Fruit fly (Drosophila melanogaster) whole organism, embryonic: Measurements from ENCODE around the gene CatB.

ENCODE experiments used
- Abd-B ChIP-seq: fragments of 200-800 bp; sonication (Bioruptor generic); optimal IDR thresholded peaks from 2 replicates; lab custom pipeline; 2018; ENCODE audit warnings: missing biosample characterization, mild to moderate bottlenecking, missing genetic modification characterization, moderate library complexity
- Ada2b ChIP-seq: fragments of 200-800 bp; sonication (Bioruptor generic); IDR thresholded peaks from 2 replicates; pipeline ENCODE4 v1.3.6; 2022; ENCODE audit warnings: missing biosample characterization, missing genetic modification characterization
- BtbVII ChIP-seq: fragments of 200-800 bp; sonication (Bioruptor generic); optimal IDR thresholded peaks from 3 replicates; lab custom pipeline; 2017; ENCODE audit warnings: missing biosample characterization, mild to moderate bottlenecking, missing genetic modification characterization
- CG11085 ChIP-seq: fragments of 200-800 bp; sonication (Bioruptor generic); IDR thresholded peaks from 2 replicates; pipeline ENCODE4 v1.3.6; 2022; ENCODE audit warnings: missing biosample characterization, missing genetic modification characterization
- CG11504 ChIP-seq: fragments of 200-800 bp; sonication (Bioruptor generic); optimal IDR thresholded peaks from 3 replicates; lab custom pipeline; 2019; ENCODE audit warnings: missing biosample characterization, mild to moderate bottlenecking, missing genetic modification characterization, moderate library complexity
- CG13624 ChIP-seq: fragments of 200-800 bp; sonication (Bioruptor generic); optimal IDR thresholded peaks from 2 replicates; lab custom pipeline; 2016; ENCODE audit warnings: missing biosample characterization, missing genetic modification characterization
- CG13775 ChIP-seq: fragments of 200-800 bp; sonication (Bioruptor generic); optimal IDR thresholded peaks from 3 replicates; lab custom pipeline; 2017; ENCODE audit warnings: missing biosample characterization, mild to moderate bottlenecking, missing genetic modification characterization
- CG14050 ChIP-seq: fragments of 200-800 bp; sonication (Bioruptor generic); IDR thresholded peaks from 3 replicates; pipeline ENCODE4 v1.3.6; 2022; ENCODE audit warnings: missing biosample characterization, missing genetic modification characterization
- CG14667 ChIP-seq: fragments of 200-800 bp; sonication (Bioruptor generic); IDR thresholded peaks from 2 replicates; pipeline ENCODE4 v1.3.6; 2022; ENCODE audit warnings: missing biosample characterization, missing genetic modification characterization
- CG15073 ChIP-seq: fragments of 200-800 bp; sonication (Bioruptor generic); optimal IDR thresholded peaks from 2 replicates; lab custom pipeline; 2016; ENCODE audit warnings: missing biosample characterization, missing genetic modification characterization
- CG15269 ChIP-seq: fragments of 200-800 bp; sonication (Bioruptor generic); optimal IDR thresholded peaks from 2 replicates; lab custom pipeline; 2018; ENCODE audit warnings: missing biosample characterization, mild to moderate bottlenecking, missing genetic modification characterization, moderate library complexity
- CG15514 ChIP-seq: fragments of 200-800 bp; sonication (Bioruptor generic); optimal IDR thresholded peaks from 3 replicates; lab custom pipeline; 2017; ENCODE audit warnings: missing biosample characterization, missing genetic modification characterization, mild to moderate bottlenecking, moderate library complexity, missing genetic modification reagents
- CG16815 ChIP-seq: fragments of 200-800 bp; sonication (Bioruptor generic); optimal IDR thresholded peaks from 3 replicates; lab custom pipeline; 2017; ENCODE audit warnings: missing biosample characterization, mild to moderate bottlenecking, missing genetic modification characterization
- CG17359 ChIP-seq: fragments of 200-800 bp; sonication (Bioruptor generic); optimal IDR thresholded peaks from 3 replicates; lab custom pipeline; 2018; ENCODE audit warnings: missing biosample characterization, mild to moderate bottlenecking, missing genetic modification characterization, moderate library complexity
- CG17612 ChIP-seq: fragments of 200-800 bp; sonication (Bioruptor generic); IDR thresholded peaks from 2 replicates; pipeline ENCODE4 v1.3.6; 2022; ENCODE audit warnings: missing biosample characterization, missing genetic modification characterization
- CG34224 ChIP-seq: fragments of 200-800 bp; sonication (Bioruptor generic); IDR thresholded peaks from 3 replicates; pipeline ENCODE4 v1.3.6; 2022; ENCODE audit warnings: missing biosample characterization, missing genetic modification characterization; ENCODE audit not compliant: partially characterized antibody
- CG34376 ChIP-seq: fragments of 200-800 bp; sonication (Bioruptor generic); optimal IDR thresholded peaks from 2 replicates; lab custom pipeline; 2018; ENCODE audit warnings: missing biosample characterization, mild to moderate bottlenecking, missing genetic modification characterization
- CG4617 ChIP-seq: fragments of 200-800 bp; sonication (Bioruptor generic); optimal IDR thresholded peaks from 3 replicates; lab custom pipeline; 2016; ENCODE audit warnings: missing biosample characterization, missing genetic modification characterization, borderline replicate concordance
- CG6854 ChIP-seq: fragments of 200-800 bp; sonication (Bioruptor generic); optimal IDR thresholded peaks from 3 replicates; lab custom pipeline; 2017; ENCODE audit warnings: missing biosample characterization, mild to moderate bottlenecking, missing genetic modification characterization
- CG8089 ChIP-seq: fragments of 200-800 bp; sonication (Bioruptor generic); optimal IDR thresholded peaks from 3 replicates; lab custom pipeline; 2016; ENCODE audit warnings: missing biosample characterization, missing genetic modification characterization
- CG9727 ChIP-seq: fragments of 200-800 bp; sonication (Bioruptor generic); optimal IDR thresholded peaks from 3 replicates; lab custom pipeline; 2017; ENCODE audit warnings: missing biosample characterization, mild to moderate bottlenecking, missing genetic modification characterization
- CrebB ChIP-seq: fragments of 200-800 bp; sonication (Bioruptor generic); optimal IDR thresholded peaks from 3 replicates; lab custom pipeline; 2018; ENCODE audit warnings: missing biosample characterization, mild to moderate bottlenecking, missing genetic modification characterization
- D ChIP-seq, 2 experiments: fragments of 200-800 bp in 1 of 2; fragments of >200 bp in 1 of 2; sonication (Bioruptor generic) in 1 of 2; optimal IDR thresholded peaks; 2 replicates in 1 of 2; 3 replicates in 1 of 2; lab custom pipeline; 2017; ENCODE audit warnings: mild to moderate bottlenecking in 1 of 2, missing biosample characterization in 1 of 2, missing genetic modification characterization in 1 of 2, missing genetic modification reagents in 1 of 2
- Dad ChIP-seq: fragments of 200-800 bp; sonication (Bioruptor generic); optimal IDR thresholded peaks from 3 replicates; lab custom pipeline; 2016; ENCODE audit warnings: missing biosample characterization, missing genetic modification characterization
- ERR ChIP-seq: fragments of 200-800 bp; sonication (Bioruptor generic); optimal IDR thresholded peaks from 2 replicates; lab custom pipeline; 2016; ENCODE audit warnings: missing biosample characterization, missing genetic modification characterization
- Ets97D ChIP-seq: fragments of 200-800 bp; sonication (Bioruptor generic); optimal IDR thresholded peaks from 3 replicates; lab custom pipeline; 2016; ENCODE audit warnings: missing biosample characterization, missing genetic modification characterization
- Hr3 ChIP-seq: fragments of 200-800 bp; sonication (Bioruptor generic); optimal IDR thresholded peaks from 3 replicates; lab custom pipeline; 2016; ENCODE audit warnings: missing biosample characterization, missing genetic modification characterization
- Mes4 ChIP-seq: fragments of 200-800 bp; sonication (Bioruptor generic); optimal IDR thresholded peaks from 2 replicates; lab custom pipeline; 2016; ENCODE audit warnings: missing biosample characterization, missing genetic modification characterization
- Poxn ChIP-seq: fragments of 200-800 bp; sonication (Bioruptor generic); IDR thresholded peaks from 2 replicates; pipeline ENCODE4 v1.3.6; 2022; ENCODE audit warnings: missing biosample characterization, missing genetic modification characterization
- Sox100B ChIP-seq: fragments of 200-800 bp; sonication (Bioruptor generic); optimal IDR thresholded peaks from 3 replicates; lab custom pipeline; 2018; ENCODE audit warnings: missing biosample characterization, mild to moderate bottlenecking, missing genetic modification characterization
- Sry-β ChIP-seq: fragments of 200-800 bp; sonication (Bioruptor generic); optimal IDR thresholded peaks from 2 replicates; lab custom pipeline; 2018; ENCODE audit warnings: missing biosample characterization, mild to moderate bottlenecking, missing genetic modification characterization, moderate library complexity
- abd-A ChIP-seq: fragments of 200-800 bp; sonication (Bioruptor generic); optimal IDR thresholded peaks from 3 replicates; lab custom pipeline; 2019; ENCODE audit warnings: missing biosample characterization, mild to moderate bottlenecking, missing genetic modification characterization, moderate library complexity
- ato ChIP-seq: fragments of 200-800 bp; sonication (Bioruptor generic); IDR thresholded peaks from 2 replicates; pipeline ENCODE4 v1.3.6; 2022; ENCODE audit warnings: missing biosample characterization, missing genetic modification characterization; ENCODE audit not compliant: partially characterized antibody
- bbx ChIP-seq: fragments of 200-800 bp; sonication (Bioruptor generic); IDR thresholded peaks from 2 replicates; pipeline ENCODE4 v1.3.6; 2022; ENCODE audit warnings: missing biosample characterization, missing genetic modification characterization; ENCODE audit not compliant: partially characterized antibody
- ci ChIP-seq: fragments of 200-800 bp; sonication (Bioruptor generic); IDR thresholded peaks from 3 replicates; pipeline ENCODE4 v1.3.6; 2022; ENCODE audit warnings: missing biosample characterization, missing genetic modification characterization
- danr ChIP-seq: fragments of 200-800 bp; sonication (Bioruptor generic); IDR thresholded peaks from 2 replicates; pipeline ENCODE4 v1.3.6; 2022; ENCODE audit warnings: missing biosample characterization, missing genetic modification characterization
- disco-r ChIP-seq: fragments of 200-800 bp; sonication (Bioruptor generic); optimal IDR thresholded peaks from 2 replicates; lab custom pipeline; 2016; ENCODE audit warnings: missing biosample characterization, missing genetic modification characterization
- gcm2 ChIP-seq: fragments of 200-800 bp; sonication (Bioruptor generic); optimal IDR thresholded peaks from 2 replicates; lab custom pipeline; 2016; ENCODE audit warnings: missing biosample characterization, missing genetic modification characterization
- h ChIP-seq: fragments of >200 bp; optimal IDR thresholded peaks from 2 replicates; lab custom pipeline; 2017
- jing ChIP-seq: fragments of 200-800 bp; sonication (Bioruptor generic); optimal IDR thresholded peaks from 2 replicates; lab custom pipeline; 2018; ENCODE audit warnings: missing biosample characterization, mild to moderate bottlenecking, missing genetic modification characterization
- nerfin-1 ChIP-seq: fragments of 200-800 bp; sonication (Bioruptor generic); optimal IDR thresholded peaks from 3 replicates; lab custom pipeline; 2019; ENCODE audit warnings: missing biosample characterization, mild to moderate bottlenecking, missing genetic modification characterization, moderate library complexity
- oc ChIP-seq: fragments of 200-800 bp; sonication (Bioruptor generic); optimal IDR thresholded peaks from 2 replicates; lab custom pipeline; 2018; ENCODE audit warnings: missing biosample characterization, mild to moderate bottlenecking, missing genetic modification characterization, moderate library complexity
- p53 ChIP-seq: fragments of 200-800 bp; sonication (Bioruptor generic); optimal IDR thresholded peaks from 2 replicates; lab custom pipeline; 2016; ENCODE audit warnings: missing biosample characterization, missing genetic modification characterization
- sd ChIP-seq: fragments of 200-800 bp; sonication (Bioruptor generic); optimal IDR thresholded peaks from 3 replicates; lab custom pipeline; 2018; ENCODE audit warnings: missing biosample characterization, mild to moderate bottlenecking, missing genetic modification characterization, moderate library complexity
- tll ChIP-seq, 2 experiments: fragments of 200-800 bp in 1 of 2; fragments of >200 bp in 1 of 2; sonication (Bioruptor generic) in 1 of 2; optimal IDR thresholded peaks; 2 replicates each; lab custom pipeline; 2017 to 2019; ENCODE audit warnings: missing biosample characterization in 2 of 2, missing genetic modification characterization in 2 of 2, mild to moderate bottlenecking in 1 of 2, moderate library complexity in 1 of 2
- wor ChIP-seq: fragments of 200-800 bp; sonication (Bioruptor generic); IDR thresholded peaks from 2 replicates; pipeline ENCODE4 v1.3.6; 2022; ENCODE audit warnings: missing biosample characterization, missing genetic modification characterization
- yki ChIP-seq: fragments of >200 bp; optimal IDR thresholded peaks from 3 replicates; lab custom pipeline; 2018
- zfh1 ChIP-seq: fragments of 200-800 bp; sonication (Bioruptor generic); IDR thresholded peaks from 3 replicates; pipeline ENCODE4 v1.3.6; 2022; ENCODE audit warnings: missing biosample characterization, missing genetic modification characterization
- zfh2 ChIP-seq: fragments of 200-800 bp; sonication (Bioruptor generic); optimal IDR thresholded peaks from 2 replicates; lab custom pipeline; 2016; ENCODE audit warnings: missing biosample characterization, missing genetic modification characterization

The CatB gene

DNA sequence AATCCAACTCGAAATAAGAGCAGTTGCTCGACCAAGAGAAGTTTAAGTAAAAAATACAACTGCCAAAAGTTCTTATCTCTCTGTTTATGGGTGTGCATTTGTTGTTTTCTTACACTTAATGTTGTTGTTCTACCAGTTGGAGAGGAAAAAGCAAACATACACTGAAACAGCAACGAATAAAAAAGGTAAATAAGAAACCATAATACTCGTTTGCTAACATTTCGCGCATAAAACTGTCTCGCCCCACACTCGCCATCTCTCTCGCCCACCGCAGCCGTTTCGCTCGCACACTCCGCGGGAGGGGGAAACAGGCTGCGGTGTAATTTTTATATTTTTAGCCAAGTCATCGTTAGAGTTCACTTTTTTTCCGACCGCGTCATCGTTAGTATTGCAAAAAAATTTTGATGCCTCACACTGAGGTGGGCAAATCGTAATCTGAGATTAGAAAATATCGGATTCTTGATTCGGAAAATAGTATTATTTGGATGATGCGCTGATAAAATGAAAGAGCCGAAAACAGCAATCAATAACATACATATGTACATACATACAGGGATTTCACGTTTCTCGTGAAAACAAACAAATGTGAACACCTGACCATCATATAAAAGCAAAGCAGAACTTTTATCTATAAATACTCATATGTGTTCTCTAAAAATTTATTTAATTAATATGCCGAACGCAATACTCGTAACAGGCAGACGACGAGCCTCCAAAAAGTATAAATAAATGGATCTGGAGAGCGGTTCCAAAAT lies 12.8 kb upstream of the CatB start (continued):
- TF ChIP-seq Poxn (GFP tag; lab: Robert Waterston, UW) (no peak), CG13624 (GFP tag; lab: Kevin White, UChicago) (peak; percentile 45), Abd-B (no peak), ERR (GFP tag; lab: Kevin White, UChicago) (peak; percentile 18), ato (GFP tag; lab: Robert Waterston, UW) (no peak), abd-A (no peak), D (optimal IDR thresholded peaks at IDR 0.05; lab: Kevin White, UChicago) (no peak), D (GFP tag; optimal IDR thresholded peaks at IDR 0.05; lab: Kevin White, UChicago) (no peak), Ada2b (GFP tag; lab: Robert Waterston, UW) (no peak), CG11085 (GFP tag; lab: Robert Waterston, UW) (0 out of 2 replicates have a peak, but pooled peaks have one; percentile 8), zfh1 (GFP tag; lab: Robert Waterston, UW) (0 out of 3 replicates have a peak, but pooled peaks have one; percentile 37), yki (lab: Kevin White, UChicago) (no peak), ci (GFP tag; lab: Robert Waterston, UW) (peak; percentile 18; the same call in 1 of the 3 replicates), CG16815 (GFP tag; lab: Kevin White, UChicago) (no peak), zfh2 (peak; percentile 21), nerfin-1 (tag; lab: Kevin White, UChicago) (no peak), Sox100B (no peak), CG15514 (GFP tag; lab: Kevin White, UChicago) (peak; percentile 35), oc (tag; lab: Kevin White, UChicago) (no peak), CG14050 (GFP tag; lab: Robert Waterston, UW) (no peak), jing (GFP tag; lab: Kevin White, UChicago) (no peak), CG17359 (tag; lab: Kevin White, UChicago) (peak; percentile 8), CG15269 (peak; percentile 47), CG34224 (no peak), danr (GFP tag; lab: Robert Waterston, UW) (no peak), CG34376 (peak; percentile 45), Ets97D (no peak), disco-r (peak; percentile 40), bbx (GFP tag; lab: Robert Waterston, UW) (no peak), CG14667 (GFP tag; lab: Robert Waterston, UW) (no peak), sd (tag; lab: Kevin White, UChicago) (no peak), CG17612 (GFP tag; lab: Robert Waterston, UW) (no peak), CG6854 (GFP tag; lab: Kevin White, UChicago) (no peak), Hr3 (GFP tag; lab: Kevin White, UChicago) (no peak), gcm2 (no peak), Dad (no peak), CG4617 (GFP tag; lab: Kevin White, UChicago) (no peak), BtbVII (GFP tag; lab: Kevin White, UChicago) (peak; percentile 54), Sry-β (GFP tag; lab: Kevin White, UChicago) (no peak), p53 (GFP tag; lab: Kevin White, UChicago) (no peak), CG9727 (GFP tag; lab: Kevin White, UChicago) (peak; percentile 33), CG13775 (GFP tag; lab: Kevin White, UChicago) (peak; percentile 4), CrebB (tag; lab: Kevin White, UChicago) (peak; percentile 73), CG15073 (GFP tag; lab: Kevin White, UChicago) (no peak), h (lab: Kevin White, UChicago) (no peak), wor (no peak), CG8089 (GFP tag; lab: Kevin White, UChicago) (no peak), Mes4 (GFP tag; lab: Kevin White, UChicago) (no peak), tll (GFP tag; optimal IDR thresholded peaks at IDR 0.05; lab: Kevin White, UChicago) (no peak), CG11504 (tag; lab: Kevin White, UChicago) (no peak)
